Fruit fly (Drosophila melanogaster): ENCODE results near the gene inaF-D.

Gene inaF-D

dm6 chrX:11715937-11716730 is 12.8 kb downstream of the inaF-D start (continued):
- TF ChIP-seq CG5245 (GFP tag; optimal IDR thresholded peaks at IDR 0.05) = peak; percentile 60
- TF ChIP-seq H15 (GFP tag; IDR thresholded peaks at IDR 0.05) = peak; percentile 37; the same call in 2 of the 3 replicates
- TF ChIP-seq zf30C (GFP tag; optimal IDR thresholded peaks at IDR 0.05) = no peak
- TF ChIP-seq CG4360 (GFP tag; IDR thresholded peaks at IDR 0.05) = peak; percentile 34; the same call in 1 of the 2 replicates
- TF ChIP-seq CG10267 (tag; optimal IDR thresholded peaks at IDR 0.05) = peak; percentile 81
- peak; percentile 58; the same call in 2 of the 3 replicates for TF ChIP-seq Optix (GFP tag; IDR thresholded peaks at IDR 0.05)
- peak; percentile 50 for TF ChIP-seq pfk (GFP tag; optimal IDR thresholded peaks at IDR 0.05)
- peak; percentile 24 for TF ChIP-seq YL-1 (GFP tag; optimal IDR thresholded peaks at IDR 0.05)
- TF ChIP-seq Blimp-1 (GFP tag; optimal IDR thresholded peaks at IDR 0.05) = peak; percentile 81
- peak; percentile 71 for TF ChIP-seq Adf1 (GFP tag; IDR thresholded peaks at IDR 0.05)
- peak; percentile 86 for TF ChIP-seq Chrac-16 (GFP tag; optimal IDR thresholded peaks at IDR 0.05)
- peak; percentile 84 for TF ChIP-seq Fer3 (tag; optimal IDR thresholded peaks at IDR 0.05)
- peak; percentile 75 for TF ChIP-seq cwo (GFP tag; optimal IDR thresholded peaks at IDR 0.05)
- peak; percentile 88 for TF ChIP-seq Xbp1 (GFP tag; optimal IDR thresholded peaks at IDR 0.05)
- no peak for TF ChIP-seq br (optimal IDR thresholded peaks at IDR 0.05)
- 0 out of 3 replicates have a peak, but pooled peaks have one; percentile 57 for TF ChIP-seq gce (GFP tag; IDR thresholded peaks at IDR 0.05)
- peak; percentile 75 for TF ChIP-seq wdn (GFP tag; IDR thresholded peaks at IDR 0.05)
- TF ChIP-seq Rx (GFP tag; IDR thresholded peaks at IDR 0.05) = peak; percentile 64
- no peak for TF ChIP-seq CG9797 (GFP tag; optimal IDR thresholded peaks at IDR 0.05)
- TF ChIP-seq Sox102F (GFP tag; optimal IDR thresholded peaks at IDR 0.05) = peak; percentile 87
- peak; percentile 84 for TF ChIP-seq Camta (GFP tag; optimal IDR thresholded peaks at IDR 0.05)
- peak; percentile 74; the same call in 1 of the 2 replicates for TF ChIP-seq ara (GFP tag; IDR thresholded peaks at IDR 0.05)
- peak; percentile 70 for TF ChIP-seq CG7372 (GFP tag; IDR thresholded peaks at IDR 0.05)
- TF ChIP-seq CG1603 (tag; optimal IDR thresholded peaks at IDR 0.05) = peak; percentile 86
- peak; percentile 70 for TF ChIP-seq corto (GFP tag; optimal IDR thresholded peaks at IDR 0.05)
- TF ChIP-seq Nf-YC (tag; optimal IDR thresholded peaks at IDR 0.05) = peak; percentile 74
- peak; percentile 9 for TF ChIP-seq mirr (GFP tag; optimal IDR thresholded peaks at IDR 0.05)
- TF ChIP-seq phol (tag; optimal IDR thresholded peaks at IDR 0.05) = peak; percentile 93
- TF ChIP-seq salm (tag; optimal IDR thresholded peaks at IDR 0.05) = peak; percentile 80
- TF ChIP-seq CG14441 (GFP tag; IDR thresholded peaks at IDR 0.05) = peak; percentile 71
- TF ChIP-seq CG7357 (GFP tag; IDR thresholded peaks at IDR 0.05) = peak; percentile 80
- peak; percentile 62 for TF ChIP-seq Spps (tag; optimal IDR thresholded peaks at IDR 0.05)
- TF ChIP-seq CG18476 (GFP tag; optimal IDR thresholded peaks at IDR 0.05) = peak; percentile 85
- peak; percentile 61 for TF ChIP-seq Atf3 (GFP tag; optimal IDR thresholded peaks at IDR 0.05)
- peak; percentile 61 for TF ChIP-seq CG11247 (GFP tag; IDR thresholded peaks at IDR 0.05)
- TF ChIP-seq HmgD (GFP tag; optimal IDR thresholded peaks at IDR 0.05) = no peak
- peak; percentile 88 for TF ChIP-seq CG9215 (GFP tag; IDR thresholded peaks at IDR 0.05)
- peak; percentile 81 for TF ChIP-seq CG32532 (GFP tag; IDR thresholded peaks at IDR 0.05)
- peak; percentile 67 for TF ChIP-seq CG6254 (GFP tag; optimal IDR thresholded peaks at IDR 0.05)
- peak; percentile 84 for TF ChIP-seq sisA (GFP tag; IDR thresholded peaks at IDR 0.05)
- peak; percentile 50 for TF ChIP-seq CG18764 (GFP tag; optimal IDR thresholded peaks at IDR 0.05)
- no peak; the same call in 1 of the 2 replicates for TF ChIP-seq Taf1 (GFP tag; IDR thresholded peaks at IDR 0.05)
- TF ChIP-seq CG2889 (GFP tag; IDR thresholded peaks at IDR 0.05) = peak; percentile 82; the same call in 2 of the 3 replicates
- TF ChIP-seq Bteb2 (GFP tag; optimal IDR thresholded peaks at IDR 0.05) = peak; percentile 87
- peak; percentile 85 for TF ChIP-seq CG13775 (GFP tag; optimal IDR thresholded peaks at IDR 0.05)
- peak; percentile 77 for TF ChIP-seq CG2875 (GFP tag; optimal IDR thresholded peaks at IDR 0.05)
- peak; percentile 89 for TF ChIP-seq CG18619 (GFP tag; optimal IDR thresholded peaks at IDR 0.05)
- peak; percentile 87 for TF ChIP-seq CG15696 (tag; optimal IDR thresholded peaks at IDR 0.05)
- peak; percentile 83 for TF ChIP-seq Six4 (GFP tag; optimal IDR thresholded peaks at IDR 0.05)

Measured in whole organism, embryonic.